Fruit fly (Drosophila melanogaster): ENCODE measurements around the gene CG14717.

The CG14717 gene

dm6 chr3R:11678016-11678415, 18.3 kb upstream of the CG14717 start, which contains the start of gene CG18476 (continued):
- TF ChIP-seq cas (GFP tag; IDR thresholded peaks at IDR 0.05) (peak; percentile 93), Fer3 (tag; optimal IDR thresholded peaks at IDR 0.05) (peak; percentile 93), ash1 (GFP tag; optimal IDR thresholded peaks at IDR 0.05) (no peak), Fer1 (GFP tag; optimal IDR thresholded peaks at IDR 0.05) (peak; percentile 90), peb (GFP tag; IDR thresholded peaks at IDR 0.05) (peak; percentile 83), CG17912 (GFP tag; optimal IDR thresholded peaks at IDR 0.05) (peak; percentile 56), BEAF-32 (GFP tag; optimal IDR thresholded peaks at IDR 0.05) (peak; percentile 26), ap (GFP tag; IDR thresholded peaks at IDR 0.05) (peak; percentile 83), CG17802 (tag; optimal IDR thresholded peaks at IDR 0.05) (peak; percentile 79), CG16779 (GFP tag; IDR thresholded peaks at IDR 0.05) (peak; percentile 87), Sox102F (GFP tag; optimal IDR thresholded peaks at IDR 0.05) (peak; percentile 94), Gsc (GFP tag; IDR thresholded peaks at IDR 0.05) (peak; percentile 68; the same call in 1 of the 2 replicates), gro (GFP tag; optimal IDR thresholded peaks at IDR 0.05) (peak; percentile 80), Taf1 (GFP tag; IDR thresholded peaks at IDR 0.05) (peak; percentile 73), CG6813 (GFP tag; optimal IDR thresholded peaks at IDR 0.05) (peak; percentile 76), CG3281 (GFP tag; optimal IDR thresholded peaks at IDR 0.05) (peak; percentile 91), B-H2 (GFP tag; optimal IDR thresholded peaks at IDR 0.05) (peak; percentile 78), lab (GFP tag; optimal IDR thresholded peaks at IDR 0.05) (peak; percentile 93), Atf6 (GFP tag; IDR thresholded peaks at IDR 0.05) (peak; percentile 88), inv (GFP tag; IDR thresholded peaks at IDR 0.05; ENCODE audit: partially characterized antibody) (no peak), ind (GFP tag; optimal IDR thresholded peaks at IDR 0.05) (peak; percentile 91), lola (GFP tag; optimal IDR thresholded peaks at IDR 0.05) (peak in 1 of 3 experiments; percentile 90), CG12942 (GFP tag; optimal IDR thresholded peaks at IDR 0.05) (peak; percentile 77), CG8281 (tag; optimal IDR thresholded peaks at IDR 0.05) (peak; percentile 75), CG4854 (GFP tag; optimal IDR thresholded peaks at IDR 0.05) (peak; percentile 67), CG32772 (GFP tag; IDR thresholded peaks at IDR 0.05) (peak; percentile 92), HLH3B (GFP tag; IDR thresholded peaks at IDR 0.05) (peak; percentile 92), CG15696 (tag; optimal IDR thresholded peaks at IDR 0.05) (peak; percentile 93), Kr (GFP tag; optimal IDR thresholded peaks at IDR 0.05) (no peak), gcm (GFP tag; optimal IDR thresholded peaks at IDR 0.05) (peak; percentile 92), pnt (GFP tag; optimal IDR thresholded peaks at IDR 0.05) (peak; percentile 37), CG2120 (GFP tag; optimal IDR thresholded peaks at IDR 0.05) (peak; percentile 92), CG9609 (GFP tag; optimal IDR thresholded peaks at IDR 0.05) (peak; percentile 61), her (GFP tag; optimal IDR thresholded peaks at IDR 0.05) (no peak), repo (GFP tag; optimal IDR thresholded peaks at IDR 0.05) (peak; percentile 21), Gug (GFP tag; IDR thresholded peaks at IDR 0.05) (no peak; the same call in 2 of the 4 replicates), CG15601 (tag; optimal IDR thresholded peaks at IDR 0.05) (peak; percentile 91), mam (GFP tag; optimal IDR thresholded peaks at IDR 0.05) (peak; percentile 80), CG4707 (GFP tag; optimal IDR thresholded peaks at IDR 0.05) (peak; percentile 17), MTF-1 (GFP tag; optimal IDR thresholded peaks at IDR 0.05; ENCODE audit: borderline replicate concordance) (peak; percentile 59), gsb (GFP tag; IDR thresholded peaks at IDR 0.05) (peak; percentile 73), wek (GFP tag; optimal IDR thresholded peaks at IDR 0.05) (peak; percentile 25), Hey (tag; optimal IDR thresholded peaks at IDR 0.05) (no peak), pzg (GFP tag; optimal IDR thresholded peaks at IDR 0.05) (peak; percentile 45), Rfx (GFP tag; IDR thresholded peaks at IDR 0.05) (peak; percentile 96), Lim3 (GFP tag; IDR thresholded peaks at IDR 0.05) (peak; percentile 43; the same call in 1 of the 2 replicates), Dbx (GFP tag; IDR thresholded peaks at IDR 0.05) (peak; percentile 91), ken (GFP tag; IDR thresholded peaks at IDR 0.05) (peak; percentile 92), grn (GFP tag; optimal IDR thresholded peaks at IDR 0.05) (peak; percentile 66), Awh (GFP tag; IDR thresholded peaks at IDR 0.05) (peak; percentile 94), al (GFP tag; IDR thresholded peaks at IDR 0.05) (peak; percentile 93)
